Fruit fly (Drosophila melanogaster): Measurements from ENCODE around the gene ppk5.

ppk5 gene

dm6 chr3L:21516716-21517266 is 17.7 kb upstream of the ppk5 start (continued):
- no peak for TF ChIP-seq CG4404 (GFP tag; IDR thresholded peaks at IDR 0.05)
- no peak for TF ChIP-seq sim (GFP tag; IDR thresholded peaks at IDR 0.05)
- TF ChIP-seq CG31224 (GFP tag; IDR thresholded peaks at IDR 0.05): no peak
- TF ChIP-seq CG6689 (GFP tag; IDR thresholded peaks at IDR 0.05): peak; percentile 17; the same call in 1 of the 2 replicates
- TF ChIP-seq CG9609 (GFP tag; optimal IDR thresholded peaks at IDR 0.05): peak; percentile 14
- no peak for TF ChIP-seq psq (GFP tag; optimal IDR thresholded peaks at IDR 0.05)
- no peak for TF ChIP-seq CG42726 (GFP tag; IDR thresholded peaks at IDR 0.05; ENCODE audit: partially characterized antibody)
- no peak for TF ChIP-seq ttk (GFP tag; IDR thresholded peaks at IDR 0.05)
- no peak for TF ChIP-seq toy (GFP tag; IDR thresholded peaks at IDR 0.05)
- no peak for TF ChIP-seq her (GFP tag; optimal IDR thresholded peaks at IDR 0.05)
- no peak for TF ChIP-seq CG14860 (GFP tag; IDR thresholded peaks at IDR 0.05; ENCODE audit: partially characterized antibody)
- TF ChIP-seq lola (GFP tag; optimal IDR thresholded peaks at IDR 0.05): peak in 1 of 3 experiments; percentile 8
- TF ChIP-seq CG17612 (GFP tag; IDR thresholded peaks at IDR 0.05): no peak
- peak; percentile 18 for TF ChIP-seq Hand (GFP tag; optimal IDR thresholded peaks at IDR 0.05)
- TF ChIP-seq Dad (GFP tag; optimal IDR thresholded peaks at IDR 0.05): no peak
- TF ChIP-seq Hey (tag; optimal IDR thresholded peaks at IDR 0.05): no peak
- TF ChIP-seq CG12391 (tag; optimal IDR thresholded peaks at IDR 0.05): peak; percentile 54
- TF ChIP-seq pan (optimal IDR thresholded peaks at IDR 0.05): no peak
- TF ChIP-seq pan (GFP tag; optimal IDR thresholded peaks at IDR 0.05 in 1 of 2, IDR thresholded peaks at IDR 0.05 in 1 of 2): no peak
- no peak for TF ChIP-seq Hmx (GFP tag; optimal IDR thresholded peaks at IDR 0.05)
- TF ChIP-seq Six4 (GFP tag; optimal IDR thresholded peaks at IDR 0.05): no peak
- no peak for TF ChIP-seq CG11504 (tag; optimal IDR thresholded peaks at IDR 0.05)
- no peak for TF ChIP-seq CG4730 (GFP tag; IDR thresholded peaks at IDR 0.05)
- no peak for TF ChIP-seq ranshi (GFP tag; IDR thresholded peaks at IDR 0.05)
- TF ChIP-seq CG13894 (tag; optimal IDR thresholded peaks at IDR 0.05): no peak
- no peak for TF ChIP-seq br (optimal IDR thresholded peaks at IDR 0.05)
- no peak for TF ChIP-seq slou (GFP tag; optimal IDR thresholded peaks at IDR 0.05)
- no peak for TF ChIP-seq Nf-YA (GFP tag; IDR thresholded peaks at IDR 0.05)
- no peak for TF ChIP-seq wor (GFP tag; IDR thresholded peaks at IDR 0.05)
- no peak for TF ChIP-seq kay (GFP tag; optimal IDR thresholded peaks at IDR 0.05)
- no peak for TF ChIP-seq Hr39 (optimal IDR thresholded peaks at IDR 0.05)
- TF ChIP-seq B-H1 (GFP tag; IDR thresholded peaks at IDR 0.05): no peak
- no peak for TF ChIP-seq CG17385 (GFP tag; optimal IDR thresholded peaks at IDR 0.05)
- TF ChIP-seq crp (GFP tag; optimal IDR thresholded peaks at IDR 0.05): no peak
- no peak for TF ChIP-seq CG9727 (GFP tag; optimal IDR thresholded peaks at IDR 0.05)
- peak; percentile 63 for TF ChIP-seq CG2116 (GFP tag; optimal IDR thresholded peaks at IDR 0.05)
- TF ChIP-seq NfI (GFP tag; optimal IDR thresholded peaks at IDR 0.05): no peak
- no peak for TF ChIP-seq knrl (GFP tag; IDR thresholded peaks at IDR 0.05; ENCODE audit: partially characterized antibody)
- no peak for TF ChIP-seq CG18011 (GFP tag; optimal IDR thresholded peaks at IDR 0.05)
- no peak for TF ChIP-seq CG3407 (GFP tag; optimal IDR thresholded peaks at IDR 0.05)
- TF ChIP-seq CG43689 (GFP tag; IDR thresholded peaks at IDR 0.05): no peak
- TF ChIP-seq ATbp (GFP tag; optimal IDR thresholded peaks at IDR 0.05): no peak
- no peak for TF ChIP-seq CG7357 (GFP tag; IDR thresholded peaks at IDR 0.05)
- no peak for TF ChIP-seq CG4707 (GFP tag; optimal IDR thresholded peaks at IDR 0.05)
- TF ChIP-seq emc (GFP tag; optimal IDR thresholded peaks at IDR 0.05): no peak
- TF ChIP-seq jing (GFP tag; optimal IDR thresholded peaks at IDR 0.05): no peak
- peak in 1 of 2 experiments; percentile 24 for TF ChIP-seq Hr51 (GFP tag; optimal IDR thresholded peaks at IDR 0.05)
- TF ChIP-seq Optix (GFP tag; IDR thresholded peaks at IDR 0.05): no peak
- TF ChIP-seq NFAT (GFP tag; IDR thresholded peaks at IDR 0.05): no peak
- no peak for TF ChIP-seq ems (GFP tag; optimal IDR thresholded peaks at IDR 0.05)
- TF ChIP-seq pnt (GFP tag; optimal IDR thresholded peaks at IDR 0.05): no peak
- no peak for TF ChIP-seq ac (GFP tag; optimal IDR thresholded peaks at IDR 0.05)

Data from whole organism, embryonic.